Worm (Caenorhabditis elegans) whole organism, young adult: Measurements from ENCODE around the gene Y42A5A.5.

Experiments
- K12H6.12 ChIP-seq: fragments of 200-800 bp; sonication (Bioruptor generic); optimal IDR thresholded peaks from 2 replicates; lab custom pipeline; 2018; ENCODE audit warnings: mild to moderate bottlenecking, missing genetic modification characterization, missing compliant biosample characterization
- efl-1 ChIP-seq: fragments of 150-350 bp; optimal IDR thresholded peaks from 2 replicates; lab custom pipeline; 2014; ENCODE audit warnings: missing biosample characterization, missing genetic modification reagents, missing genetic modification characterization

ce11 chrV:11098599-11098998, 10.9 kb downstream of the Y42A5A.5 start, which contains the start of gene cdkl-1:
- no peak for TF ChIP-seq efl-1
- no peak for TF ChIP-seq K12H6.12
